Worm (Caenorhabditis elegans): ENCODE measurements around the gene srbc-17.

DNA sequence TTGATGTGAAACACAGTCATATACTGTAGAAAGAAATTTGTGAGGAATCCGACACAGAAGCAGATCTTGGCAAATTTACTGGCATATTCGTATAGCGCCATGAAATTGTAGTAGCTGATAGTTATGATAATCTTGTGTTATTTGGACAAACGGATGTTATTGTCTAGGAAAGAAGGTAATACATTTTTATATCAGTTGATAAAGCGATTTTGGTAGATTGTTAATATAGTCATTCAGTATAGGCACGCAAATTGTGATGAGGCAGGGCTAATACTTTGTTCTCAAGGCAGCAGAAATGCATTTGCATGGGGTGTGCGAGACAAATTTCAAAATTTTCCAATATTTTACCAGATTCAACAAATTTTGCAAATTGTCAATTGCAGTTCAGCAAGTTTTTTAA lies 31.5 kb upstream of the srbc-17 start, which contains the start of gene str-52:
- TF ChIP-seq skn-1 (tag; optimal IDR thresholded peaks at IDR 0.05) (no peak), nfya-1 (tag; optimal IDR thresholded peaks at IDR 0.05; ENCODE audit: insufficient read depth) (no peak), unc-62 (GFP tag; optimal IDR thresholded peaks at IDR 0.05) (no peak), elt-3 (tag; optimal IDR thresholded peaks at IDR 0.05) (no peak), nhr-76 (tag; optimal IDR thresholded peaks at IDR 0.05) (no peak), sea-2 (GFP tag; optimal IDR thresholded peaks at IDR 0.05) (no peak), lin-15B (tag; optimal IDR thresholded peaks at IDR 0.05) (no peak), ceh-28 (tag; optimal IDR thresholded peaks at IDR 0.05) (no peak), jun-1 (tag; optimal IDR thresholded peaks at IDR 0.05) (no peak), aly-2 (tag; optimal IDR thresholded peaks at IDR 0.05) (no peak), nhr-12 (tag; optimal IDR thresholded peaks at IDR 0.05) (no peak), fos-1 (tag; optimal IDR thresholded peaks at IDR 0.05) (no peak), ama-1 (optimal IDR thresholded peaks at IDR 0.05) (no peak)
